Worm (Caenorhabditis elegans) whole organism, young adult: ENCODE data around the gene pbs-3.

Source experiments
- B0261.1 ChIP-seq: sonication (generic microtip); optimal IDR thresholded peaks from 2 replicates; lab custom pipeline; 2016; ENCODE audit warnings: mild to moderate bottlenecking, missing genetic modification characterization, moderate library complexity, missing compliant biosample characterization
- B0336.3 ChIP-seq: fragments of 200-800 bp; sonication (Bioruptor generic); IDR thresholded peaks from 2 replicates; pipeline ENCODE4 v1.3.6; 2022; ENCODE audit warnings: missing genetic modification characterization, missing compliant biosample characterization
- C17E4.6 ChIP-seq: fragments of 200-800 bp; sonication (Bioruptor generic); IDR thresholded peaks from 2 replicates; pipeline ENCODE4 v1.3.6; 2022; ENCODE audit warnings: missing genetic modification reagents, missing genetic modification characterization, missing compliant biosample characterization
- D2030.7 ChIP-seq: fragments of 200-800 bp; sonication (Bioruptor generic); IDR thresholded peaks from 2 replicates; pipeline ENCODE4 v1.3.6; 2022; ENCODE audit warnings: missing genetic modification reagents, missing genetic modification characterization, missing compliant biosample characterization
- F49E8.2 ChIP-seq: sonication (generic microtip); optimal IDR thresholded peaks from 3 replicates; lab custom pipeline; 2017; ENCODE audit warnings: missing genetic modification characterization, mild to moderate bottlenecking, missing compliant biosample characterization, antibody characterized with exemption, moderate library complexity; ENCODE audit not compliant: insufficient read depth
- F57A8.1 ChIP-seq: fragments of 200-800 bp; sonication (Bioruptor generic); optimal IDR thresholded peaks from 2 replicates; lab custom pipeline; 2018; ENCODE audit warnings: mild to moderate bottlenecking, missing genetic modification characterization, moderate library complexity, missing compliant biosample characterization
- T07F8.4 ChIP-seq: sonication (generic microtip); optimal IDR thresholded peaks from 2 replicates; lab custom pipeline; 2016; ENCODE audit warnings: mild to moderate bottlenecking, missing genetic modification characterization, moderate library complexity, missing compliant biosample characterization
- T26A5.8 ChIP-seq: sonication (generic microtip); optimal IDR thresholded peaks from 2 replicates; lab custom pipeline; 2016; ENCODE audit warnings: missing genetic modification characterization, missing compliant biosample characterization
- Y53G8AR.9 ChIP-seq: fragments of 200-800 bp; sonication (Bioruptor generic); conservative IDR thresholded peaks from 2 replicates; pipeline ENCODE4 v1.3.6; 2022; ENCODE audit warnings: missing genetic modification reagents, missing genetic modification characterization, missing compliant biosample characterization
- Y79H2A.3 ChIP-seq: fragments of 200-800 bp; sonication (Bioruptor generic); conservative IDR thresholded peaks from 2 replicates; pipeline ENCODE4 v1.3.6; 2022; ENCODE audit warnings: missing genetic modification reagents, missing genetic modification characterization, missing compliant biosample characterization
- Y95B8A.8 ChIP-seq: fragments of 200-800 bp; sonication (Bioruptor generic); IDR thresholded peaks from 2 replicates; pipeline ENCODE4 v1.3.6; 2022; ENCODE audit warnings: missing genetic modification reagents, missing genetic modification characterization, missing compliant biosample characterization
- aptf-2 ChIP-seq: fragments of 200-800 bp; sonication (Bioruptor generic); conservative IDR thresholded peaks from 2 replicates; pipeline ENCODE4 v1.3.6; 2022; ENCODE audit warnings: missing genetic modification reagents, missing genetic modification characterization, missing compliant biosample characterization
- athp-1 ChIP-seq: sonication (generic microtip); optimal IDR thresholded peaks from 2 replicates; lab custom pipeline; 2017; ENCODE audit warnings: mild to moderate bottlenecking, missing genetic modification characterization, missing compliant biosample characterization
- attf-3 ChIP-seq: fragments of 200-800 bp; sonication (Bioruptor generic); conservative IDR thresholded peaks from 2 replicates; pipeline ENCODE4 v1.3.6; 2022; ENCODE audit warnings: missing genetic modification reagents, missing genetic modification characterization, missing compliant biosample characterization
- attf-5 ChIP-seq: fragments of 200-800 bp; sonication (Bioruptor generic); optimal IDR thresholded peaks from 2 replicates; lab custom pipeline; 2018; ENCODE audit warnings: mild to moderate bottlenecking, missing genetic modification characterization, missing compliant biosample characterization
- bed-1 ChIP-seq: fragments of 200-800 bp; sonication (Bioruptor generic); IDR thresholded peaks from 2 replicates; pipeline ENCODE4 v1.3.6; 2022; ENCODE audit warnings: missing genetic modification reagents, missing genetic modification characterization, missing compliant biosample characterization
- cebp-1 ChIP-seq, 2 experiments: fragments of 200-800 bp in 1 of 2; sonication (Bioruptor generic) in 1 of 2; sonication (generic microtip) in 1 of 2; IDR thresholded peaks in 1 of 2; optimal IDR thresholded peaks in 1 of 2; 2 replicates each; pipeline versions ENCODE4 v1.3.6 to Lab custom; 2017 to 2022; ENCODE audit warnings: missing compliant biosample characterization in 2 of 2, missing genetic modification characterization in 2 of 2, mild to moderate bottlenecking in 1 of 2, missing genetic modification reagents in 1 of 2, moderate library complexity in 1 of 2
- ceh-100 ChIP-seq: fragments of 200-800 bp; sonication (Bioruptor generic); IDR thresholded peaks from 2 replicates; pipeline ENCODE4 v1.3.6; 2022; ENCODE audit warnings: missing genetic modification reagents, missing genetic modification characterization, missing compliant biosample characterization
- ceh-58 ChIP-seq: fragments of 200-800 bp; sonication (Bioruptor generic); IDR thresholded peaks from 2 replicates; pipeline ENCODE4 v1.3.6; 2022; ENCODE audit warnings: missing genetic modification characterization, missing compliant biosample characterization
- dpl-1 ChIP-seq: fragments of 150-350 bp; optimal IDR thresholded peaks from 2 replicates; lab custom pipeline; 2014; ENCODE audit warnings: missing biosample characterization, missing genetic modification reagents, missing genetic modification characterization
- efl-1 ChIP-seq: fragments of 150-350 bp; optimal IDR thresholded peaks from 2 replicates; lab custom pipeline; 2014; ENCODE audit warnings: missing biosample characterization, missing genetic modification reagents, missing genetic modification characterization
- ekl-4 ChIP-seq: fragments of 200-800 bp; sonication (Bioruptor generic); IDR thresholded peaks from 2 replicates; pipeline ENCODE4 v1.3.6; 2022; ENCODE audit warnings: missing genetic modification reagents, missing genetic modification characterization, missing compliant biosample characterization
- him-1 ChIP-seq: sonication (generic microtip); optimal IDR thresholded peaks from 2 replicates; lab custom pipeline; 2016; ENCODE audit warnings: missing genotype, missing genetic modification reagents, missing genetic modification characterization, missing compliant biosample characterization
- hlh-26 ChIP-seq: fragments of 200-800 bp; sonication (Bioruptor generic); conservative IDR thresholded peaks from 2 replicates; pipeline ENCODE4 v1.3.6; 2022; ENCODE audit warnings: missing genetic modification reagents, missing genetic modification characterization, missing compliant biosample characterization
- hmg-1.2 ChIP-seq: fragments of 200-800 bp; sonication (Bioruptor generic); IDR thresholded peaks from 2 replicates; pipeline ENCODE4 v1.3.6; 2022; ENCODE audit warnings: missing genetic modification reagents, missing genetic modification characterization, missing compliant biosample characterization
- hmg-20 ChIP-seq: fragments of 200-800 bp; sonication (Bioruptor generic); IDR thresholded peaks from 2 replicates; pipeline ENCODE4 v1.3.6; 2022; ENCODE audit warnings: missing genetic modification reagents, missing genetic modification characterization, missing compliant biosample characterization
- hrde-1 ChIP-seq: sonication (generic microtip); optimal IDR thresholded peaks from 2 replicates; lab custom pipeline; 2016; ENCODE audit warnings: missing genetic modification characterization, mild to moderate bottlenecking, missing compliant biosample characterization, moderate library complexity, missing genotype, missing genetic modification reagents, borderline replicate concordance
- hsf-1 ChIP-seq: fragments of 200-800 bp; sonication (Bioruptor generic); IDR thresholded peaks from 2 replicates; pipeline ENCODE4 v1.3.6; 2022; ENCODE audit warnings: missing genetic modification reagents, missing genetic modification characterization, missing compliant biosample characterization
- lin-35 ChIP-seq, 3 experiments: fragments of 150-350 bp in 2 of 3; sonication (generic microtip) in 1 of 3; optimal IDR thresholded peaks; 2 replicates each; lab custom pipeline; 2014 to 2018; ENCODE audit warnings: missing biosample characterization in 3 of 3, missing genetic modification characterization in 3 of 3, missing genetic modification reagents in 3 of 3
- lir-1 ChIP-seq: fragments of 200-800 bp; sonication (Bioruptor generic); conservative IDR thresholded peaks from 2 replicates; pipeline ENCODE4 v1.3.6; 2022; ENCODE audit warnings: missing genetic modification reagents, missing genetic modification characterization, missing compliant biosample characterization
- lsl-1 ChIP-seq: fragments of 200-800 bp; sonication (Bioruptor generic); optimal IDR thresholded peaks from 2 replicates; lab custom pipeline; 2018; ENCODE audit warnings: mild to moderate bottlenecking, missing genetic modification characterization, moderate library complexity, missing compliant biosample characterization
- madf-6 ChIP-seq: fragments of 200-800 bp; sonication (Bioruptor generic); IDR thresholded peaks from 2 replicates; pipeline ENCODE4 v1.3.6; 2022; ENCODE audit warnings: missing genetic modification reagents, missing genetic modification characterization, missing compliant biosample characterization
- mcd-1 ChIP-seq: fragments of 200-800 bp; sonication (Bioruptor generic); IDR thresholded peaks from 2 replicates; pipeline ENCODE4 v1.3.6; 2022; ENCODE audit warnings: missing genetic modification reagents, missing genetic modification characterization, missing compliant biosample characterization
- mes-4 ChIP-seq: sonication (generic microtip); optimal IDR thresholded peaks from 2 replicates; lab custom pipeline; 2016; ENCODE audit warnings: missing genotype, missing genetic modification characterization, missing compliant biosample characterization
- nfya-2 ChIP-seq: fragments of 200-800 bp; sonication (Bioruptor generic); IDR thresholded peaks from 2 replicates; pipeline ENCODE4 v1.3.6; 2022; ENCODE audit warnings: missing genetic modification reagents, missing genetic modification characterization, missing compliant biosample characterization
- nfyb-1 ChIP-seq: fragments of 200-800 bp; sonication (Bioruptor generic); IDR thresholded peaks from 2 replicates; pipeline ENCODE4 v1.3.6; 2022; ENCODE audit warnings: missing genetic modification reagents, missing genetic modification characterization, missing compliant biosample characterization
- nhr-179 ChIP-seq: sonication (generic microtip); optimal IDR thresholded peaks from 2 replicates; lab custom pipeline; 2016; ENCODE audit warnings: mild to moderate bottlenecking, missing genetic modification characterization, missing compliant biosample characterization
- nhr-27 ChIP-seq: fragments of 200-800 bp; sonication (Bioruptor generic); optimal IDR thresholded peaks from 2 replicates; lab custom pipeline; 2018; ENCODE audit warnings: mild to moderate bottlenecking, missing genetic modification characterization, moderate library complexity, missing compliant biosample characterization
- pbrm-1 ChIP-seq: fragments of 200-800 bp; sonication (Bioruptor generic); IDR thresholded peaks from 2 replicates; pipeline ENCODE4 v1.3.6; 2022; ENCODE audit warnings: missing genetic modification reagents, missing genetic modification characterization, missing compliant biosample characterization
- pha-4 ChIP-seq: fragments of 150-350 bp; sonication (generic microtip); optimal IDR thresholded peaks from 2 replicates; lab custom pipeline; 2014; ENCODE audit warnings: missing biosample characterization, missing genetic modification reagents, missing genetic modification characterization
- rec-8 ChIP-seq, 2 experiments: sonication (generic microtip); optimal IDR thresholded peaks; 2 replicates each; lab custom pipeline; 2016; ENCODE audit warnings: mild to moderate bottlenecking in 2 of 2, missing genetic modification characterization in 2 of 2, missing genetic modification reagents in 2 of 2, missing genotype in 2 of 2, missing biosample characterization in 1 of 2, missing compliant biosample characterization in 1 of 2, moderate library complexity in 1 of 2
- rpc-1 ChIP-seq, 2 experiments: fragments of 150-350 bp in 1 of 2; sonication (generic microtip) in 1 of 2; optimal IDR thresholded peaks; 2 replicates each; lab custom pipeline; 2014 to 2018; ENCODE audit warnings: missing biosample characterization in 1 of 2, missing genetic modification characterization in 1 of 2, missing genetic modification reagents in 1 of 2, missing genotype in 1 of 2
- sea-2 ChIP-seq: fragments of 200-800 bp; sonication (Bioruptor generic); IDR thresholded peaks from 2 replicates; pipeline ENCODE4 v1.3.6; 2022; ENCODE audit warnings: missing genetic modification characterization, missing compliant biosample characterization
- snpc-4 ChIP-seq, 5 experiments: fragments of 150-350 bp in 1 of 5; sonication (generic microtip) in 4 of 5; optimal IDR thresholded peaks; 2 replicates each; lab custom pipeline; 2014 to 2018; ENCODE audit warnings: missing genetic modification characterization in 5 of 5, missing biosample characterization in 3 of 5, antibody characterized with exemption in 2 of 5, mild to moderate bottlenecking in 2 of 5, missing compliant biosample characterization in 2 of 5, missing genotype in 2 of 5, moderate library complexity in 2 of 5, missing genetic modification reagents in 1 of 5
- tbp1 ChIP-seq: fragments of 200-800 bp; sonication (Bioruptor generic); optimal IDR thresholded peaks from 2 replicates; lab custom pipeline; 2018; ENCODE audit warnings: mild to moderate bottlenecking, missing genetic modification characterization, missing compliant biosample characterization
- ztf-6 ChIP-seq: fragments of 200-800 bp; sonication (Bioruptor generic); IDR thresholded peaks from 2 replicates; pipeline ENCODE4 v1.3.6; 2022; ENCODE audit warnings: missing genetic modification reagents, missing genetic modification characterization, missing compliant biosample characterization

Gene pbs-3

DNA sequence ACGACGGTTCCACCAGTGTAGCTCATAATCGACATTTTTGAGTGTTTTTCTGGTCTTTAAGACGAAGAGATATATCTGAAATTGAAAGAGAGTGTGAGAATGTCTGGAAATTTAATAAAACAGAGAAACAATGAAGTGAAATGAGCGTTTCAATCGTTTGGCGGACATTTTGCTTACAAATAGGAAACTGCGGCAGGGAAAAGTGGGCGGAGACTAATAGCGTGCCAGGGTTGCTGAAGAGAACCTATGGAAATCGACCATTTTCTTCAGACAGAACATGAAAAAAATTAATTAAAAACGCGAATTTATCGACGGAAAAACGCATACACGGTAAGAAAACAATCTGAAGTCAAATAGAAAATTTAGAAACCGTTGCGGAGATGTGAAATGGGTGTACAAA lies at the start of gene pbs-3:
Gene pbs-3, minus strand, starts transcription at position 75 of the 400 bp plus-strand sequence.
- TF ChIP-seq nfya-2 (GFP tag; lab: Robert Waterston, UW) = no peak
- no peak for TF ChIP-seq T07F8.4 (tag; lab: Kevin White, UChicago)
- TF ChIP-seq hmg-20 (GFP tag; lab: Robert Waterston, UW) = no peak
- TF ChIP-seq ztf-6 (GFP tag; lab: Robert Waterston, UW) = no peak
- 0 out of 2 replicates have a peak, but pooled peaks have one; percentile 47 for TF ChIP-seq attf-3
- peak; percentile 5; the same call in 1 of the 2 replicates for TF ChIP-seq hmg-1.2 (GFP tag; lab: Robert Waterston, UW)
- no peak for TF ChIP-seq cebp-1 (GFP tag; IDR thresholded peaks at IDR 0.05; lab: Robert Waterston, UW)
- TF ChIP-seq cebp-1 (tag; optimal IDR thresholded peaks at IDR 0.05; lab: Kevin White, UChicago) = no peak
- no peak for TF ChIP-seq T26A5.8 (tag; lab: Kevin White, UChicago)
- no peak for TF ChIP-seq snpc-4 (GFP tag; optimal IDR thresholded peaks at IDR 0.05; lab: Kevin White, UChicago)
- TF ChIP-seq snpc-4 (tag; optimal IDR thresholded peaks at IDR 0.05; lab: Kevin White, UChicago) = peak in 1 of 4 experiments; percentile 16
- no peak for TF ChIP-seq mes-4 (tag; lab: Kevin White, UChicago)
- peak; percentile 7 for TF ChIP-seq dpl-1 (GFP tag; lab: Kevin White, UChicago)
- no peak for TF ChIP-seq bed-1 (GFP tag; lab: Robert Waterston, UW)
- no peak for TF ChIP-seq B0261.1
- TF ChIP-seq hlh-26 (GFP tag; lab: Robert Waterston, UW) = no peak
- no peak for TF ChIP-seq ceh-58 (GFP tag; lab: Robert Waterston, UW)
- no peak for TF ChIP-seq athp-1 (tag; lab: Kevin White, UChicago)
- TF ChIP-seq lsl-1 (GFP tag; lab: Kevin White, UChicago) = peak; percentile 30
- peak; percentile 93 for TF ChIP-seq ceh-100 (GFP tag; lab: Robert Waterston, UW)
- TF ChIP-seq madf-6 (GFP tag; lab: Robert Waterston, UW) = no peak; the same call in 1 of the 2 replicates
- no peak for TF ChIP-seq nhr-179
- peak; percentile 81 for TF ChIP-seq attf-5 (GFP tag; lab: Kevin White, UChicago)
- TF ChIP-seq him-1 = no peak
- TF ChIP-seq rpc-1 (optimal IDR thresholded peaks at IDR 0.05; lab: Kevin White, UChicago) = peak; percentile 1
- TF ChIP-seq rpc-1 (tag; optimal IDR thresholded peaks at IDR 0.05; lab: Kevin White, UChicago) = no peak
- TF ChIP-seq pha-4 (tag; lab: Kevin White, UChicago) = peak; percentile 13
- TF ChIP-seq Y79H2A.3 = no peak
- no peak for TF ChIP-seq ekl-4 (GFP tag; lab: Robert Waterston, UW)
- TF ChIP-seq D2030.7 (GFP tag; lab: Robert Waterston, UW) = peak; percentile 61
- TF ChIP-seq sea-2 (GFP tag; lab: Robert Waterston, UW) = no peak
- peak; percentile 41; the same call in 1 of the 2 replicates for TF ChIP-seq pbrm-1 (GFP tag; lab: Robert Waterston, UW)
- TF ChIP-seq F49E8.2 (tag; lab: Kevin White, UChicago) = peak; percentile 48
- no peak for TF ChIP-seq F57A8.1
- TF ChIP-seq aptf-2 = 0 out of 2 replicates have a peak, but pooled peaks have one; percentile 44
- no peak for TF ChIP-seq efl-1 (GFP tag; lab: Kevin White, UChicago)
- TF ChIP-seq mcd-1 (GFP tag; lab: Robert Waterston, UW) = peak; percentile 64
- TF ChIP-seq C17E4.6 = no peak
- TF ChIP-seq B0336.3 (GFP tag; lab: Robert Waterston, UW) = no peak
- peak in 1 of 3 experiments; percentile 27 for TF ChIP-seq lin-35 (GFP tag; optimal IDR thresholded peaks at IDR 0.05; lab: Kevin White, UChicago)
- TF ChIP-seq hsf-1 (GFP tag; lab: Robert Waterston, UW) = no peak
- no peak for TF ChIP-seq nhr-27 (tag; lab: Kevin White, UChicago)
- no peak for TF ChIP-seq rec-8 (tag; optimal IDR thresholded peaks at IDR 0.05; lab: Kevin White, UChicago)
- TF ChIP-seq lir-1 = no peak
- no peak for TF ChIP-seq Y95B8A.8 (GFP tag; lab: Robert Waterston, UW)
- no peak for TF ChIP-seq nfyb-1
- no peak for TF ChIP-seq tbp1 (GFP tag; lab: Kevin White, UChicago)
- TF ChIP-seq hrde-1 = no peak
- peak; percentile 31; the same call in 1 of the 2 replicates for TF ChIP-seq Y53G8AR.9
